Fruit fly (Drosophila melanogaster) whole organism, embryonic: ENCODE data around the gene CG4596.

Experiments used
- ATbp ChIP-seq: fragments of 200-800 bp; sonication (Bioruptor generic); optimal IDR thresholded peaks from 2 replicates; lab custom pipeline; 2017; ENCODE audit warnings: missing biosample characterization, mild to moderate bottlenecking, missing genetic modification characterization, missing genetic modification reagents
- CG10543 ChIP-seq: fragments of 200-800 bp; sonication (Bioruptor generic); optimal IDR thresholded peaks from 3 replicates; lab custom pipeline; 2017; ENCODE audit warnings: missing biosample characterization, mild to moderate bottlenecking, missing genetic modification characterization, moderate library complexity
- CG11398 ChIP-seq: fragments of 200-800 bp; sonication (Bioruptor generic); optimal IDR thresholded peaks from 2 replicates; lab custom pipeline; 2016; ENCODE audit warnings: missing biosample characterization, missing genetic modification characterization
- CG11560 ChIP-seq: fragments of 200-800 bp; sonication (Bioruptor generic); IDR thresholded peaks from 3 replicates; pipeline ENCODE4 v1.3.6; 2022; ENCODE audit warnings: missing biosample characterization, missing genetic modification characterization
- CG11723 ChIP-seq: fragments of 200-800 bp; sonication (Bioruptor generic); optimal IDR thresholded peaks from 2 replicates; lab custom pipeline; 2017; ENCODE audit warnings: missing biosample characterization, mild to moderate bottlenecking, missing genetic modification characterization
- CG1233 ChIP-seq: fragments of 200-800 bp; sonication (Bioruptor generic); optimal IDR thresholded peaks from 4 replicates; lab custom pipeline; 2018; ENCODE audit warnings: missing biosample characterization, mild to moderate bottlenecking, missing genetic modification characterization
- CG12942 ChIP-seq: fragments of 200-800 bp; sonication (Bioruptor generic); optimal IDR thresholded peaks from 3 replicates; lab custom pipeline; 2016; ENCODE audit warnings: missing biosample characterization, missing genetic modification characterization
- CG14965 ChIP-seq: fragments of 200-800 bp; sonication (Bioruptor generic); optimal IDR thresholded peaks from 2 replicates; lab custom pipeline; 2016; ENCODE audit warnings: missing biosample characterization, missing genetic modification characterization, borderline replicate concordance
- CG16815 ChIP-seq: fragments of 200-800 bp; sonication (Bioruptor generic); optimal IDR thresholded peaks from 3 replicates; lab custom pipeline; 2017; ENCODE audit warnings: missing biosample characterization, mild to moderate bottlenecking, missing genetic modification characterization
- CG2678 ChIP-seq: fragments of 200-800 bp; sonication (Bioruptor generic); optimal IDR thresholded peaks from 3 replicates; lab custom pipeline; 2019; ENCODE audit warnings: missing biosample characterization, mild to moderate bottlenecking, missing genetic modification characterization, moderate library complexity
- CG2875 ChIP-seq: fragments of 200-800 bp; sonication (Bioruptor generic); optimal IDR thresholded peaks from 2 replicates; lab custom pipeline; 2017; ENCODE audit warnings: missing biosample characterization, mild to moderate bottlenecking, missing genetic modification characterization, missing genetic modification reagents
- CG3995 ChIP-seq: fragments of 200-800 bp; sonication (Bioruptor generic); optimal IDR thresholded peaks from 3 replicates; lab custom pipeline; 2016; ENCODE audit warnings: missing biosample characterization, missing genetic modification characterization
- CG4282 ChIP-seq: fragments of 200-800 bp; sonication (Bioruptor generic); optimal IDR thresholded peaks from 2 replicates; lab custom pipeline; 2016; ENCODE audit warnings: missing biosample characterization, missing genetic modification characterization
- CG5180 ChIP-seq: fragments of 200-800 bp; sonication (Bioruptor generic); optimal IDR thresholded peaks from 3 replicates; lab custom pipeline; 2017; ENCODE audit warnings: missing biosample characterization, missing genetic modification characterization, mild to moderate bottlenecking, moderate library complexity, missing genetic modification reagents
- CG8089 ChIP-seq: fragments of 200-800 bp; sonication (Bioruptor generic); optimal IDR thresholded peaks from 3 replicates; lab custom pipeline; 2016; ENCODE audit warnings: missing biosample characterization, missing genetic modification characterization
- CG8924 ChIP-seq: fragments of 200-800 bp; optimal IDR thresholded peaks from 3 replicates; lab custom pipeline; 2019; ENCODE audit warnings: missing biosample characterization, mild to moderate bottlenecking, missing genetic modification characterization, moderate library complexity
- CG9609 ChIP-seq: fragments of 200-800 bp; sonication (Bioruptor generic); optimal IDR thresholded peaks from 3 replicates; lab custom pipeline; 2016; ENCODE audit warnings: missing biosample characterization, missing genetic modification characterization
- PHDP ChIP-seq: fragments of 200-800 bp; sonication (Bioruptor generic); optimal IDR thresholded peaks from 3 replicates; lab custom pipeline; 2018; ENCODE audit warnings: missing biosample characterization, mild to moderate bottlenecking, missing genetic modification characterization, moderate library complexity
- Ptx1 ChIP-seq: fragments of 200-800 bp; sonication (Bioruptor generic); IDR thresholded peaks from 2 replicates; pipeline ENCODE4 v1.3.6; 2022; ENCODE audit warnings: missing biosample characterization, missing genetic modification characterization
- Taf1 ChIP-seq: fragments of 200-800 bp; sonication (Bioruptor generic); IDR thresholded peaks from 2 replicates; pipeline ENCODE4 v1.3.6; 2022; ENCODE audit warnings: missing biosample characterization, missing genetic modification characterization
- Xrp1 ChIP-seq: fragments of 200-800 bp; sonication (Bioruptor generic); IDR thresholded peaks from 2 replicates; pipeline ENCODE4 v1.3.6; 2022; ENCODE audit warnings: missing biosample characterization, missing genetic modification characterization
- ab ChIP-seq: fragments of 200-800 bp; sonication (Bioruptor generic); optimal IDR thresholded peaks from 2 replicates; lab custom pipeline; 2016; ENCODE audit warnings: missing biosample characterization, missing genetic modification characterization
- ato ChIP-seq: fragments of 200-800 bp; sonication (Bioruptor generic); IDR thresholded peaks from 2 replicates; pipeline ENCODE4 v1.3.6; 2022; ENCODE audit warnings: missing biosample characterization, missing genetic modification characterization; ENCODE audit not compliant: partially characterized antibody
- bbx ChIP-seq: fragments of 200-800 bp; sonication (Bioruptor generic); IDR thresholded peaks from 2 replicates; pipeline ENCODE4 v1.3.6; 2022; ENCODE audit warnings: missing biosample characterization, missing genetic modification characterization; ENCODE audit not compliant: partially characterized antibody
- bcd ChIP-seq: fragments of 200-800 bp; sonication (Bioruptor generic); optimal IDR thresholded peaks from 2 replicates; lab custom pipeline; 2017; ENCODE audit warnings: missing biosample characterization, mild to moderate bottlenecking, missing genetic modification characterization
- crol ChIP-seq: fragments of 200-800 bp; sonication (Bioruptor generic); IDR thresholded peaks from 2 replicates; pipeline ENCODE4 v1.3.6; 2022; ENCODE audit warnings: missing biosample characterization, missing genetic modification characterization
- danr ChIP-seq: fragments of 200-800 bp; sonication (Bioruptor generic); IDR thresholded peaks from 2 replicates; pipeline ENCODE4 v1.3.6; 2022; ENCODE audit warnings: missing biosample characterization, missing genetic modification characterization
- dpn ChIP-seq, 2 experiments: fragments of 200-800 bp; sonication (Bioruptor generic); optimal IDR thresholded peaks; 3 replicates each; lab custom pipeline; 2016; ENCODE audit warnings: missing biosample characterization in 2 of 2, missing genetic modification characterization in 2 of 2
- dysf ChIP-seq: fragments of 200-800 bp; sonication (Bioruptor generic); IDR thresholded peaks from 3 replicates; pipeline ENCODE4 v1.3.6; 2022; ENCODE audit warnings: missing biosample characterization, missing genetic modification characterization
- fd102C ChIP-seq: fragments of 200-800 bp; sonication (Bioruptor generic); optimal IDR thresholded peaks from 2 replicates; lab custom pipeline; 2018; ENCODE audit warnings: missing biosample characterization, mild to moderate bottlenecking, missing genetic modification characterization, moderate library complexity
- fd96Cb ChIP-seq: fragments of 200-800 bp; sonication (Bioruptor generic); optimal IDR thresholded peaks from 2 replicates; lab custom pipeline; 2018; ENCODE audit warnings: missing biosample characterization, mild to moderate bottlenecking, missing genetic modification characterization, moderate library complexity
- fru ChIP-seq: fragments of >200 bp; optimal IDR thresholded peaks from 2 replicates; lab custom pipeline; 2017
- gcm2 ChIP-seq: fragments of 200-800 bp; sonication (Bioruptor generic); optimal IDR thresholded peaks from 2 replicates; lab custom pipeline; 2016; ENCODE audit warnings: missing biosample characterization, missing genetic modification characterization
- gem ChIP-seq: fragments of 200-800 bp; sonication (Bioruptor generic); optimal IDR thresholded peaks from 2 replicates; lab custom pipeline; 2019; ENCODE audit warnings: missing biosample characterization, mild to moderate bottlenecking, missing genetic modification characterization, moderate library complexity
- kni ChIP-seq: fragments of 200-800 bp; sonication (Bioruptor generic); optimal IDR thresholded peaks from 3 replicates; lab custom pipeline; 2017; ENCODE audit warnings: mild to moderate bottlenecking, missing biosample characterization, missing genetic modification reagents, missing genetic modification characterization
- lmd ChIP-seq: fragments of 200-800 bp; sonication (Bioruptor generic); IDR thresholded peaks from 2 replicates; pipeline ENCODE4 v1.3.6; 2022; ENCODE audit warnings: missing biosample characterization, missing genetic modification characterization
- nerfin-1 ChIP-seq: fragments of 200-800 bp; sonication (Bioruptor generic); optimal IDR thresholded peaks from 3 replicates; lab custom pipeline; 2019; ENCODE audit warnings: missing biosample characterization, mild to moderate bottlenecking, missing genetic modification characterization, moderate library complexity
- nerfin-2 ChIP-seq: fragments of 200-800 bp; sonication (Bioruptor generic); IDR thresholded peaks from 2 replicates; pipeline ENCODE4 v1.3.6; 2022; ENCODE audit warnings: missing biosample characterization, missing genetic modification characterization; ENCODE audit not compliant: partially characterized antibody
- oc ChIP-seq: fragments of 200-800 bp; sonication (Bioruptor generic); optimal IDR thresholded peaks from 2 replicates; lab custom pipeline; 2018; ENCODE audit warnings: missing biosample characterization, mild to moderate bottlenecking, missing genetic modification characterization, moderate library complexity
- onecut ChIP-seq: fragments of 200-800 bp; sonication (Bioruptor generic); IDR thresholded peaks from 2 replicates; pipeline ENCODE4 v1.3.6; 2022; ENCODE audit warnings: missing biosample characterization, missing genetic modification characterization
- pho ChIP-seq: fragments of 200-800 bp; sonication (Bioruptor generic); optimal IDR thresholded peaks from 2 replicates; lab custom pipeline; 2016; ENCODE audit warnings: missing biosample characterization, missing genetic modification characterization
- row ChIP-seq: fragments of 200-800 bp; sonication (Bioruptor generic); IDR thresholded peaks from 3 replicates; pipeline ENCODE4 v1.3.6; 2022; ENCODE audit warnings: missing biosample characterization, missing genetic modification characterization
- sob ChIP-seq: fragments of 200-800 bp; sonication (Bioruptor generic); IDR thresholded peaks from 2 replicates; pipeline ENCODE4 v1.3.6; 2022; ENCODE audit warnings: missing biosample characterization, missing genetic modification characterization
- stwl ChIP-seq: fragments of 200-800 bp; sonication (Bioruptor generic); optimal IDR thresholded peaks from 3 replicates; lab custom pipeline; 2018; ENCODE audit warnings: missing biosample characterization, mild to moderate bottlenecking, missing genetic modification characterization, moderate library complexity
- sug ChIP-seq: fragments of 200-800 bp; optimal IDR thresholded peaks from 2 replicates; lab custom pipeline; 2019; ENCODE audit warnings: missing biosample characterization, mild to moderate bottlenecking, missing genetic modification characterization, moderate library complexity
- toy ChIP-seq: fragments of 200-800 bp; sonication (Bioruptor generic); IDR thresholded peaks from 2 replicates; pipeline ENCODE4 v1.3.6; 2022; ENCODE audit warnings: missing biosample characterization, missing genetic modification characterization
- ttk ChIP-seq: fragments of 200-800 bp; sonication (Bioruptor generic); IDR thresholded peaks from 2 replicates; pipeline ENCODE4 v2.1.2; 2022; ENCODE audit warnings: missing biosample characterization, missing genetic modification characterization
- tx ChIP-seq: fragments of 200-800 bp; sonication (Bioruptor generic); optimal IDR thresholded peaks from 2 replicates; lab custom pipeline; 2016; ENCODE audit warnings: missing biosample characterization, missing genetic modification characterization
- wek ChIP-seq: fragments of 200-800 bp; sonication (Bioruptor generic); optimal IDR thresholded peaks from 3 replicates; lab custom pipeline; 2018; ENCODE audit warnings: missing biosample characterization, mild to moderate bottlenecking, missing genetic modification characterization, moderate library complexity
- z ChIP-seq: fragments of 200-800 bp; sonication (Bioruptor generic); IDR thresholded peaks from 3 replicates; pipeline ENCODE4 v1.3.6; 2022; ENCODE audit warnings: missing biosample characterization, missing genetic modification characterization
- zen ChIP-seq: fragments of 200-800 bp; sonication (Bioruptor generic); optimal IDR thresholded peaks from 3 replicates; lab custom pipeline; 2018; ENCODE audit warnings: missing biosample characterization, mild to moderate bottlenecking, missing genetic modification characterization, moderate library complexity

Gene CG4596

dm6 chr3R:10852232-10852774, 20.5 kb upstream of the CG4596 start, which contains the start of gene CG4565 (continued):
- TF ChIP-seq onecut (GFP tag; lab: Robert Waterston, UW) (peak; percentile 96), danr (GFP tag; lab: Robert Waterston, UW) (no peak), ttk (GFP tag; lab: Robert Waterston, UW) (no peak; the same call in 1 of the 2 replicates), bcd (GFP tag; lab: Kevin White, UChicago) (no peak), ATbp (GFP tag; lab: Kevin White, UChicago) (no peak), tx (GFP tag; lab: Kevin White, UChicago) (no peak), bbx (GFP tag; lab: Robert Waterston, UW) (peak; percentile 53), nerfin-2 (no peak), nerfin-1 (tag; lab: Kevin White, UChicago) (peak; percentile 32), oc (tag; lab: Kevin White, UChicago) (no peak), CG14965 (GFP tag; lab: Kevin White, UChicago) (no peak), toy (GFP tag; lab: Robert Waterston, UW) (no peak), CG11560 (tag; lab: Robert Waterston, UW) (no peak), gcm2 (GFP tag; lab: Kevin White, UChicago) (no peak), CG9609 (GFP tag; lab: Kevin White, UChicago) (no peak), Taf1 (GFP tag; lab: Robert Waterston, UW) (no peak), CG3995 (GFP tag; lab: Kevin White, UChicago) (no peak), PHDP (no peak), sug (tag; lab: Kevin White, UChicago) (peak; percentile 7), zen (no peak), CG8089 (GFP tag; lab: Kevin White, UChicago) (no peak), z (GFP tag; lab: Robert Waterston, UW) (no peak), ato (peak; percentile 58), wek (no peak), CG2875 (no peak), Ptx1 (GFP tag; lab: Robert Waterston, UW) (no peak), fd96Cb (tag; lab: Kevin White, UChicago) (no peak), dysf (GFP tag; lab: Robert Waterston, UW) (no peak), CG8924 (tag; lab: Kevin White, UChicago) (no peak), CG2678 (tag; lab: Kevin White, UChicago) (no peak), kni (GFP tag; lab: Kevin White, UChicago) (peak; percentile 49), ab (GFP tag; lab: Kevin White, UChicago) (no peak), stwl (peak; percentile 76), crol (GFP tag; lab: Robert Waterston, UW) (peak; percentile 63; the same call in 1 of the 2 replicates), CG16815 (GFP tag; lab: Kevin White, UChicago) (no peak), fru (lab: Kevin White, UChicago) (no peak), CG12942 (GFP tag; lab: Kevin White, UChicago) (no peak), pho (GFP tag; lab: Kevin White, UChicago) (no peak), CG11398 (GFP tag; lab: Kevin White, UChicago) (no peak), CG10543 (peak; percentile 71), CG11723 (GFP tag; lab: Kevin White, UChicago) (no peak), lmd (GFP tag; lab: Robert Waterston, UW) (no peak), dpn (GFP tag; optimal IDR thresholded peaks at IDR 0.05; lab: Kevin White, UChicago) (no peak), fd102C (GFP tag; lab: Kevin White, UChicago) (no peak), sob (no peak), CG1233 (no peak), gem (tag; lab: Kevin White, UChicago) (no peak), CG5180 (GFP tag; lab: Kevin White, UChicago) (peak; percentile 55), Xrp1 (no peak), row (GFP tag; lab: Robert Waterston, UW) (no peak; the same call in 2 of the 3 replicates), CG4282 (GFP tag; lab: Kevin White, UChicago) (no peak)
